Worm (Caenorhabditis elegans) whole organism, L4 larva: ENCODE data around the gene C04F6.9.

ENCODE experiments used
- egl-27 ChIP-seq: sonication (generic microtip); optimal IDR thresholded peaks from 3 replicates; lab custom pipeline; 2017; ENCODE audit warnings: missing biosample characterization, missing genetic modification reagents, missing genetic modification characterization
- nhr-11 ChIP-seq: fragments of 150-350 bp; optimal IDR thresholded peaks from 2 replicates; lab custom pipeline; 2014; ENCODE audit warnings: missing biosample characterization, missing genetic modification characterization
- zip-11 ChIP-seq: fragments of 200-800 bp; sonication (Bioruptor generic); IDR thresholded peaks from 2 replicates; pipeline ENCODE4 v1.3.6; 2022; ENCODE audit warnings: missing genetic modification characterization, missing compliant biosample characterization

- TF ChIP-seq zip-11 (no peak), egl-27 (tag; lab: Kevin White, UChicago) (no peak), nhr-11 (no peak)
Measured at ce11 chrX:3443526-3443925, 41.7 kb downstream of the C04F6.9 start, which contains the start of gene ZK813.2.
